Fruit fly (Drosophila melanogaster): ENCODE measurements around the gene Arf4.

Arf4 gene

dm6 chr4:1123769-1124493 is at the start of gene Arf4:
Arf4 (plus strand) TSS chr4:1124167.
- TF ChIP-seq CG8478 (optimal IDR thresholded peaks at IDR 0.05) (no peak), CTCF (optimal IDR thresholded peaks at IDR 0.05) (no peak)

- TF ChIP-seq CG8478 (optimal IDR thresholded peaks at IDR 0.05) (no peak), CTCF (optimal IDR thresholded peaks at IDR 0.05) (no peak)
These were observed 39.5 kb upstream of the Arf4 start, which contains the start of gene Actbeta for dm6 chr4:1084326-1085062. Actbeta (minus strand) TSS chr4:1084796.

- TF ChIP-seq CG8478 (optimal IDR thresholded peaks at IDR 0.05) = no peak
- TF ChIP-seq CTCF (optimal IDR thresholded peaks at IDR 0.05) = no peak
These were observed 35.5 kb upstream of the Arf4 start, which contains the start of gene sv for dm6 chr4:1088480-1088879. sv (plus strand) TSS chr4:1088798.

- TF ChIP-seq CTCF (optimal IDR thresholded peaks at IDR 0.05) (no peak), CG8478 (optimal IDR thresholded peaks at IDR 0.05) (no peak)
These were observed 33.7 kb upstream of the Arf4 start for dm6 chr4:1090304-1090703.

- TF ChIP-seq CG8478 (optimal IDR thresholded peaks at IDR 0.05) = no peak
- TF ChIP-seq CTCF (optimal IDR thresholded peaks at IDR 0.05) = no peak
These were observed 30.5 kb upstream of the Arf4 start for dm6 chr4:1093446-1093845.

- no peak for TF ChIP-seq CTCF (optimal IDR thresholded peaks at IDR 0.05)
- TF ChIP-seq CG8478 (optimal IDR thresholded peaks at IDR 0.05) = no peak
These were observed 26.2 kb upstream of the Arf4 start for dm6 chr4:1097608-1098262.

- TF ChIP-seq CTCF (optimal IDR thresholded peaks at IDR 0.05) (no peak), CG8478 (optimal IDR thresholded peaks at IDR 0.05) (no peak)
These were observed 17.9 kb upstream of the Arf4 start for dm6 chr4:1106114-1106513.

- TF ChIP-seq CG8478 (optimal IDR thresholded peaks at IDR 0.05) = no peak
- peak; percentile 80 to 85 for TF ChIP-seq CTCF (optimal IDR thresholded peaks at IDR 0.05)
These were observed 10.8 kb upstream of the Arf4 start for dm6 chr4:1112867-1113769.

dm6 chr4:1115299-1115698 is 8.7 kb upstream of the Arf4 start:
- TF ChIP-seq CG8478 (optimal IDR thresholded peaks at IDR 0.05) = no peak

- no peak for TF ChIP-seq CTCF (optimal IDR thresholded peaks at IDR 0.05)
- no peak for TF ChIP-seq CG8478 (optimal IDR thresholded peaks at IDR 0.05)
These were observed 2.1 kb upstream of the Arf4 start for dm6 chr4:1121888-1122287.

- no peak for TF ChIP-seq CTCF (optimal IDR thresholded peaks at IDR 0.05)
- TF ChIP-seq CG8478 (optimal IDR thresholded peaks at IDR 0.05) = no peak
These were observed 1.0 kb upstream of the Arf4 start, which contains the start of gene Cals for dm6 chr4:1122658-1123606. Cals (minus strand) TSS chr4:1123357.

dm6 chr4:1124494-1124780 is 470 bp downstream of the Arf4 start:
- TF ChIP-seq CTCF (optimal IDR thresholded peaks at IDR 0.05) (no peak), CG8478 (optimal IDR thresholded peaks at IDR 0.05) (no peak)

- TF ChIP-seq CTCF (optimal IDR thresholded peaks at IDR 0.05) (no peak), CG8478 (optimal IDR thresholded peaks at IDR 0.05) (no peak)
These were observed 2.3 kb downstream of the Arf4 start, which contains the start of gene CG11155 for dm6 chr4:1126290-1126689. CG11155 (plus strand) TSS chr4:1126602.

- TF ChIP-seq CTCF (optimal IDR thresholded peaks at IDR 0.05) (no peak), CG8478 (optimal IDR thresholded peaks at IDR 0.05) (no peak)
These were observed 3.0 kb downstream of the Arf4 start for dm6 chr4:1127000-1127399.
